Fruit fly (Drosophila melanogaster): ENCODE data around the gene CG9970.

DNA sequence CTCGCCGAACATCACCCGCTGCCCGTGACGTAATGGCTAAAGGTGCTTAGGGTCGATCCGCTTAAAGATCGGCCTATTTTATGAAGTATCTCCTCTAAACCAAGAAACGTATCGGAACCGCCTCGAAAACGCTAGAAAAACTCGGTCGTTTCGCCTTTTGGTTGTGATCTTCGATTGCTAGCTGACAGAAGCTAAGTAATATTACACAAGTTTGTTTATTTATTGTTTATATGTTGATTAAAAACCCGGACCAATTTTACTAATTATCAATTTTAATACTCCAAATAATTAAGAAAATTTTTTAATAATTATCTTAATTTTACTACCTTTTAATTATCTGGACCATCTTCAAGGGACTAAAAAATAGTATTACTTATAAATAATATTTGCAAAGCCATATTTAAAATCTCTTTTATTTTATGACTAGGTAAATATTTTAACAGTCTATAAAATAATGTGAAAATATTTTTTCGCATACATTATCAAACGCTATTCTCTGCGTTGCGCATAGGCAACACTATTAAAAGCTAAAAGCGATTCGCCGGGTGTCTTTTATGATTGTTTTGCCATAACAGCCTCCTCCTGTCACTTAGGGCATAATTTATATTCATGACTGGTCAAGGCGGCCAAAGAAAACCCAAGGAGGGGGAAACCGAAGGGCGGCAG, 22.5 kb downstream of the CG9970 start:
- peak in 1 of 2 experiments; percentile 13 for TF ChIP-seq CTCF (optimal IDR thresholded peaks at IDR 0.05)
- TF ChIP-seq CG8478 (optimal IDR thresholded peaks at IDR 0.05): no peak

Data from S2 (cell line).